Worm (Caenorhabditis elegans) whole organism, late embryonic: ENCODE data around the gene rol-1.
"Not testable (repeated sequence)": the region's sequence is repeated elsewhere in the genome, so short reads cannot be mapped to it uniquely, and the experiment has no call there.

Experiments
- K02D7.2 ChIP-seq: sonication (generic microtip); optimal IDR thresholded peaks from 2 replicates; lab custom pipeline; 2017; ENCODE audit warnings: mild to moderate bottlenecking, missing genetic modification characterization, missing compliant biosample characterization
- ama-1 ChIP-seq: fragments of 150-350 bp; optimal IDR thresholded peaks from 2 replicates; lab custom pipeline; 2014
- ceh-24 ChIP-seq: sonication (generic microtip); optimal IDR thresholded peaks from 2 replicates; lab custom pipeline; 2016; ENCODE audit warnings: mild to moderate bottlenecking, missing genetic modification characterization, missing compliant biosample characterization
- dmd-4 ChIP-seq: sonication (generic microtip); optimal IDR thresholded peaks from 2 replicates; lab custom pipeline; 2016; ENCODE audit warnings: borderline replicate concordance, missing genetic modification characterization, missing compliant biosample characterization
- lim-6 ChIP-seq: sonication (generic microtip); optimal IDR thresholded peaks from 2 replicates; lab custom pipeline; 2016; ENCODE audit warnings: missing genetic modification characterization, missing compliant biosample characterization
- nfya-1 ChIP-seq: sonication (generic microtip); optimal IDR thresholded peaks from 2 replicates; lab custom pipeline; 2017; ENCODE audit warnings: missing genetic modification characterization, mild to moderate bottlenecking, missing compliant biosample characterization, antibody characterized with exemption, moderate library complexity
- nhr-11 ChIP-seq: fragments of 150-350 bp; optimal IDR thresholded peaks from 2 replicates; lab custom pipeline; 2014; ENCODE audit warnings: missing biosample characterization, missing genetic modification characterization
- pha-4 ChIP-seq: fragments of 150-350 bp; optimal IDR thresholded peaks from 2 replicates; lab custom pipeline; 2018; ENCODE audit warnings: missing biosample characterization, missing genetic modification reagents, missing genetic modification characterization
- pqm-1 ChIP-seq: sonication (generic microtip); optimal IDR thresholded peaks from 2 replicates; lab custom pipeline; 2016; ENCODE audit warnings: missing genetic modification characterization, missing compliant biosample characterization
- rnt-1 ChIP-seq: sonication (generic microtip); optimal IDR thresholded peaks from 2 replicates; lab custom pipeline; 2016; ENCODE audit warnings: missing genetic modification characterization, missing compliant biosample characterization
- unc-55 ChIP-seq: sonication (generic microtip); optimal IDR thresholded peaks from 2 replicates; lab custom pipeline; 2017; ENCODE audit warnings: missing biosample characterization, missing genetic modification reagents, missing genetic modification characterization
- unc-86 ChIP-seq: sonication (generic microtip); optimal IDR thresholded peaks from 2 replicates; lab custom pipeline; 2016; ENCODE audit warnings: missing genetic modification characterization, missing compliant biosample characterization

DNA sequence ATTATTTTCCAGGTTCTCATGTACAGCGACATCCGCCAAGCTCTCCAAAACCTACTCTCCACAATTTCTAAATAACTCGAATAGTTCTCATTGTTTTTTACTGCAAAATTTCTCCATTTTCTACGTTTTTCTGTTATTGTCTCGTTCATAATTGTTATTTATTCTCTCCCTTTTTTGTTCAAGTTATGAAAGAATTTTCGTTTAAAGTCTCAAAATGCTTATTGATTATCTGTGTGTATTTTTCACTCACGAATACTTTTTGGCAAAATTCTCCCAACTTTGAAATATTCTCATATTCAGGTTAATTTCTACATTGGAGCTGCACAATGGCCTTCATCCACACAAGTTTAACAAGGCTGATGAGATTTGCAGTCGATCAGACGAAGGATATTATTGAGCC is 18.2 kb upstream of the rol-1 start, which contains the start of gene Y57A10A.5:
- TF ChIP-seq lim-6 (tag; lab: Kevin White, UChicago); K02D7.2 (tag; lab: Kevin White, UChicago); dmd-4 (tag; lab: Kevin White, UChicago); pqm-1 (tag; lab: Kevin White, UChicago); ceh-24; nhr-11 (tag; lab: Kevin White, UChicago); ama-1; pha-4 (tag; lab: Kevin White, UChicago); unc-55; nfya-1 (tag; lab: Kevin White, UChicago); unc-86; rnt-1 (tag; lab: Kevin White, UChicago): not testable (repeated sequence)
